Fruit fly (Drosophila melanogaster): ENCODE measurements around the gene CG11409.

- TF ChIP-seq h (optimal IDR thresholded peaks at IDR 0.05) (no peak), ttk (optimal IDR thresholded peaks at IDR 0.05) (no peak)
These were observed 20.3 kb downstream of the CG11409 start for dm6 chrX:1321043-1321442.

Measured in Kc167 (cell line).